Worm (Caenorhabditis elegans) whole organism, L4/young adult: Measurements from ENCODE around the gene pqn-80.

Experiments used
- W03F9.2 ChIP-seq: fragments of 150-350 bp; optimal IDR thresholded peaks from 2 replicates; lab custom pipeline; 2014; ENCODE audit warnings: missing biosample characterization, missing genetic modification characterization
- dao-5 ChIP-seq: sonication (generic microtip); optimal IDR thresholded peaks from 2 replicates; lab custom pipeline; 2016; ENCODE audit warnings: missing genotype, missing genetic modification characterization, moderate library complexity, missing compliant biosample characterization
- him-1 ChIP-seq: sonication (generic microtip); optimal IDR thresholded peaks from 2 replicates; lab custom pipeline; 2016; ENCODE audit warnings: missing genotype, missing genetic modification reagents, missing genetic modification characterization, missing compliant biosample characterization

DNA sequence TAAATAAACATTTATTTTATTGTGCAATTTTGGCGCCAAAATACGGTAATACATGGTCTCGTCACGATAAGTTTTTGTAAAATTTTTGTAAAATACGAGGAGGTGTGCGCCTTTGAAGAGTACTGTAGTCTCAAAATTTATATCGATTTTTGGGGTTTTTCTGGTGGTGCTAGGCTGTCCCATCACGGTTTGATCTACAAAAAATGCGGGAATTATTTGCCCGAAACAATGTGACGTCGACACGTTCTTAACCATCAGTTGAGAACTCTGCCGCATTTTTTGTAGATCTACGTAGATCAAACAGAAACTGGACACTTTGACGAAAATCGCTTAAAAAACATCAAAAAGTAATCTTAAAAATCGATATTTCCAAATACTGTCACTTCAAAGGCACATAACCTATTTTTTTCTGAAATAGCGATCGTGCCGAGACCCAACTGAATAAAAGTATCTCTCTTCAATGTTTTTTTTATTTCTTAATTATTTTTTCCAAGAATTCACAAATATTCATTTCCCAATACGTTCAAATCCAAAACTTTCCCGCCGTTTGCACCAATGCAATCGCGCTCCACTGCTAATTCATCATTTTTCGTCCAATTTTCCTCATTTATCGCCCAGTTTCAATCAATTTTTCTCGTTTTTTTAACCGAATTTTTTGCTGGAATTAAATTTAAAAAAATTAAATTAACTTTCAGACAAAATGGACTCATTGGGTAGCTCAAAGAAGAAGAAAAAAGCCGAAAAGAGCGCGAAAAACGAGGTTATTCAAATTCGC is at the start of gene pqn-80:
- no peak for TF ChIP-seq him-1
- TF ChIP-seq dao-5 (tag; lab: Kevin White, UChicago): no peak
- peak; percentile 36 for TF ChIP-seq W03F9.2 (tag; lab: Kevin White, UChicago)
